Worm (Caenorhabditis elegans): ENCODE measurements around the gene clc-6.

Gene clc-6

ce11 chrV:11239187-11239725 is 43.2 kb upstream of the clc-6 start, which contains the start of the genes dvc-1 and ima-1 (continued):
- peak; percentile 41 for TF ChIP-seq npax-4 (tag; optimal IDR thresholded peaks at IDR 0.05)
- TF ChIP-seq unc-55 (GFP tag; optimal IDR thresholded peaks at IDR 0.05), result no peak
- peak; percentile 46 for TF ChIP-seq sox-2 (GFP tag; IDR thresholded peaks at IDR 0.05)
- TF ChIP-seq dmd-4 (tag; optimal IDR thresholded peaks at IDR 0.05; ENCODE audit: borderline replicate concordance), result no peak
- TF ChIP-seq sox-4 (tag; optimal IDR thresholded peaks at IDR 0.05), result peak; percentile 65
- 0 out of 2 replicates have a peak, but pooled peaks have one; percentile 51 for TF ChIP-seq ceh-45 (GFP tag; IDR thresholded peaks at IDR 0.05)
- TF ChIP-seq fax-1 (tag; optimal IDR thresholded peaks at IDR 0.05), result peak; percentile 66
- peak; percentile 73 for TF ChIP-seq unc-86 (tag; optimal IDR thresholded peaks at IDR 0.05)
- TF ChIP-seq pat-9 (tag; optimal IDR thresholded peaks at IDR 0.05), result peak; percentile 71
- TF ChIP-seq ceh-34 (tag; optimal IDR thresholded peaks at IDR 0.05), result peak; percentile 87
- peak; percentile 69 for TF ChIP-seq C08G9.2 (tag; optimal IDR thresholded peaks at IDR 0.05)
- peak; percentile 22 for TF ChIP-seq T23F11.4 (GFP tag; optimal IDR thresholded peaks at IDR 0.05)
- TF ChIP-seq mec-3 (tag; optimal IDR thresholded peaks at IDR 0.05; ENCODE audit: borderline replicate concordance), result no peak
- peak; percentile 40 for TF ChIP-seq hlh-13 (GFP tag; optimal IDR thresholded peaks at IDR 0.05)
- peak; percentile 75 for TF ChIP-seq nfya-1 (tag; optimal IDR thresholded peaks at IDR 0.05)
- peak; percentile 23 for TF ChIP-seq ets-4 (tag; optimal IDR thresholded peaks at IDR 0.05)
- TF ChIP-seq nhr-232 (tag; optimal IDR thresholded peaks at IDR 0.05), result peak; percentile 66
- TF ChIP-seq eyg-1 (tag; optimal IDR thresholded peaks at IDR 0.05), result peak; percentile 4
- TF ChIP-seq tbx-7 (tag; optimal IDR thresholded peaks at IDR 0.05), result no peak
- peak; percentile 53 for TF ChIP-seq sdc-2 (tag; optimal IDR thresholded peaks at IDR 0.05)
- TF ChIP-seq syd-9 (tag; optimal IDR thresholded peaks at IDR 0.05), result peak; percentile 74
- peak; percentile 64 for TF ChIP-seq C38D4.7 (GFP tag; optimal IDR thresholded peaks at IDR 0.05)
- peak; percentile 63 for TF ChIP-seq gmeb-2 (tag; optimal IDR thresholded peaks at IDR 0.05)
- TF ChIP-seq unc-42 (tag; optimal IDR thresholded peaks at IDR 0.05), result peak; percentile 28
- peak; percentile 25 for TF ChIP-seq pax-1 (tag; optimal IDR thresholded peaks at IDR 0.05)
- TF ChIP-seq ceh-22 (tag; optimal IDR thresholded peaks at IDR 0.05), result no peak
- TF ChIP-seq Y22D7AL.16 (tag; optimal IDR thresholded peaks at IDR 0.05), result peak; percentile 45
- peak; percentile 75 for TF ChIP-seq ttx-3 (tag; optimal IDR thresholded peaks at IDR 0.05)
- peak; percentile 65 for TF ChIP-seq ceh-6 (GFP tag; optimal IDR thresholded peaks at IDR 0.05)
- TF ChIP-seq lin-11 (tag; optimal IDR thresholded peaks at IDR 0.05), result peak; percentile 17
- peak; percentile 90 for TF ChIP-seq elt-2 (tag; optimal IDR thresholded peaks at IDR 0.05)
- TF ChIP-seq hlh-6 (tag; optimal IDR thresholded peaks at IDR 0.05), result peak; percentile 81
- no peak for TF ChIP-seq pag-3 (tag; optimal IDR thresholded peaks at IDR 0.05; ENCODE audit: borderline replicate concordance)
- TF ChIP-seq madf-2 (tag; optimal IDR thresholded peaks at IDR 0.05), result peak; percentile 38
- peak; percentile 82 for TF ChIP-seq ztf-16 (tag; optimal IDR thresholded peaks at IDR 0.05)
- TF ChIP-seq ref-2 (tag; optimal IDR thresholded peaks at IDR 0.05), result peak; percentile 65
- peak; percentile 70 for TF ChIP-seq hlh-15 (tag; optimal IDR thresholded peaks at IDR 0.05)
- no peak for TF ChIP-seq ceh-30 (tag; optimal IDR thresholded peaks at IDR 0.05)
- TF ChIP-seq F13H6.1 (tag; optimal IDR thresholded peaks at IDR 0.05), result peak; percentile 76
- TF ChIP-seq ceh-18 (tag; optimal IDR thresholded peaks at IDR 0.05), result peak; percentile 24
- peak; percentile 48 for TF ChIP-seq hlh-8 (tag; optimal IDR thresholded peaks at IDR 0.05)
- no peak for TF ChIP-seq nhr-11 (tag; optimal IDR thresholded peaks at IDR 0.05)
- TF ChIP-seq lim-6 (tag; optimal IDR thresholded peaks at IDR 0.05), result peak; percentile 42
- TF ChIP-seq fkh-10 (GFP tag; optimal IDR thresholded peaks at IDR 0.05), result no peak
- TF ChIP-seq K09A11.1 (tag; optimal IDR thresholded peaks at IDR 0.05; ENCODE audit: insufficient read depth), result peak; percentile 72
- peak; percentile 82 for TF ChIP-seq ceh-31 (tag; optimal IDR thresholded peaks at IDR 0.05)
- peak; percentile 77 for TF ChIP-seq tbx-2 (tag; optimal IDR thresholded peaks at IDR 0.05)
- peak; percentile 76 for TF ChIP-seq ahr-1 (tag; optimal IDR thresholded peaks at IDR 0.05)
- TF ChIP-seq zip-5 (tag; optimal IDR thresholded peaks at IDR 0.05), result peak; percentile 68
- TF ChIP-seq pros-1 (tag; optimal IDR thresholded peaks at IDR 0.05), result no peak
